Fruit fly (Drosophila melanogaster) S2 (cell line): ENCODE measurements around the gene CG7886.

Source experiments
- CG8478 ChIP-seq: fragments of >200 bp; optimal IDR thresholded peaks from 2 replicates; lab custom pipeline; 2018
- CTCF ChIP-seq, 2 experiments: fragments of >200 bp; optimal IDR thresholded peaks; 2 replicates each; lab custom pipeline; 2018

DNA sequence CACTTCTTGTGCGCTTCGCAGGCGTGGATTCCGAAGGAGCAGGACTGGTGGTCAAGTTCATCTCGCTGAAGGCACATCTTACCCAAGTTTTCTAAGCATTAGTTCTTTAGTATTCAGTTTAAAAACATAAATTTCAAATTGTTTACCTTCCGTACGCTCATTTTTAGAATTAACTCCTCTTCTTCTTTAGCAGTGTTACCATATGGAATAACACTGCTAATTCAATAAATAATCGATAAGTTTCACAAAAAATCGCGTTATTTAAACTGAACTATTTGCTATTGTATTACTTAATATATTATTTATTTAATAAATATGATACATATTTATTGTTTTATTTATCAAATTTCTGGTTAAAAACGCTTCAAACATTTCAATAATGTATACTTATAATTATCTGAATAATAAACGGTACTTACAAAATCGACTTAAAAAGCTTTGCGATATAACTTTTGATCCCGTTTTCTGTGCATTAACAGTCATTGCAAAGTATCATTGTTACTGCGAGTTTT is 20.7 kb upstream of the CG7886 start, which contains the start of the genes Rad17 and BigH1:
- TF ChIP-seq CG8478 (lab: Kevin White, UChicago) (no peak), CTCF (optimal IDR thresholded peaks at IDR 0.05; lab: Kevin White, UChicago) (no peak)
